Fruit fly (Drosophila melanogaster) whole organism, embryonic: Measurements from ENCODE around the gene Atg14.

Source experiments
- CG10209 ChIP-seq: fragments of 200-800 bp; sonication (Bioruptor generic); optimal IDR thresholded peaks from 3 replicates; lab custom pipeline; 2017; ENCODE audit warnings: missing biosample characterization, mild to moderate bottlenecking, missing genetic modification characterization, missing genetic modification reagents
- CG10274 ChIP-seq: fragments of 200-800 bp; sonication (Bioruptor generic); optimal IDR thresholded peaks from 3 replicates; lab custom pipeline; 2017; ENCODE audit warnings: missing biosample characterization, mild to moderate bottlenecking, missing genetic modification characterization
- CG10431 ChIP-seq: fragments of 200-800 bp; sonication (Bioruptor generic); optimal IDR thresholded peaks from 3 replicates; lab custom pipeline; 2018; ENCODE audit warnings: missing biosample characterization, mild to moderate bottlenecking, missing genetic modification characterization
- CG10565 ChIP-seq: fragments of 200-800 bp; sonication (Bioruptor generic); optimal IDR thresholded peaks from 3 replicates; lab custom pipeline; 2016; ENCODE audit warnings: missing biosample characterization, mild to moderate bottlenecking, missing genetic modification characterization
- CG13287 ChIP-seq: fragments of 200-800 bp; sonication (Bioruptor generic); IDR thresholded peaks from 2 replicates; pipeline ENCODE4 v1.3.6; 2022; ENCODE audit warnings: missing biosample characterization, missing genetic modification characterization; ENCODE audit not compliant: partially characterized antibody
- CG13624 ChIP-seq: fragments of 200-800 bp; sonication (Bioruptor generic); optimal IDR thresholded peaks from 2 replicates; lab custom pipeline; 2016; ENCODE audit warnings: missing biosample characterization, missing genetic modification characterization
- CG14014 ChIP-seq: fragments of 200-800 bp; sonication (Bioruptor generic); IDR thresholded peaks from 2 replicates; pipeline ENCODE4 v1.3.6; 2022; ENCODE audit warnings: missing biosample characterization, missing genetic modification characterization
- CG16779 ChIP-seq: fragments of 200-800 bp; sonication (Bioruptor generic); IDR thresholded peaks from 2 replicates; pipeline ENCODE4 v1.3.6; 2022; ENCODE audit warnings: missing biosample characterization, missing genetic modification characterization
- CG16863 ChIP-seq: fragments of 200-800 bp; sonication (Bioruptor generic); optimal IDR thresholded peaks from 3 replicates; lab custom pipeline; 2016; ENCODE audit warnings: missing biosample characterization, missing genetic modification characterization
- CG2129 ChIP-seq: fragments of 200-800 bp; sonication (Bioruptor generic); IDR thresholded peaks from 2 replicates; pipeline ENCODE4 v1.3.6; 2022; ENCODE audit warnings: missing biosample characterization, missing genetic modification characterization; ENCODE audit not compliant: partially characterized antibody
- CG2889 ChIP-seq: fragments of 200-800 bp; sonication (Bioruptor generic); IDR thresholded peaks from 3 replicates; pipeline ENCODE4 v1.3.6; 2022; ENCODE audit warnings: missing biosample characterization, missing genetic modification characterization
- CG33213 ChIP-seq: fragments of 200-800 bp; sonication (Bioruptor generic); optimal IDR thresholded peaks from 3 replicates; lab custom pipeline; 2016; ENCODE audit warnings: missing biosample characterization, missing genetic modification characterization
- CG3726 ChIP-seq: fragments of 200-800 bp; sonication (Bioruptor generic); IDR thresholded peaks from 3 replicates; pipeline ENCODE4, ENCODE4 v1.3.6; 2022; ENCODE audit warnings: missing biosample characterization, missing genetic modification characterization
- CG3847 ChIP-seq: fragments of 200-800 bp; sonication (Bioruptor generic); IDR thresholded peaks from 2 replicates; pipeline ENCODE4 v1.3.6; 2022; ENCODE audit warnings: missing biosample characterization, missing genetic modification characterization
- CG4707 ChIP-seq: fragments of 200-800 bp; sonication (Bioruptor generic); optimal IDR thresholded peaks from 2 replicates; lab custom pipeline; 2018; ENCODE audit warnings: missing biosample characterization, mild to moderate bottlenecking, missing genetic modification characterization, moderate library complexity
- CG5245 ChIP-seq: fragments of 200-800 bp; sonication (Bioruptor generic); optimal IDR thresholded peaks from 3 replicates; lab custom pipeline; 2016; ENCODE audit warnings: missing biosample characterization, missing genetic modification characterization
- CG7271 ChIP-seq: fragments of 200-800 bp; sonication (Bioruptor generic); optimal IDR thresholded peaks from 2 replicates; lab custom pipeline; 2018; ENCODE audit warnings: missing biosample characterization, mild to moderate bottlenecking, missing genetic modification characterization, moderate library complexity
- CG7987 ChIP-seq: fragments of 200-800 bp; sonication (Bioruptor generic); optimal IDR thresholded peaks from 2 replicates; lab custom pipeline; 2018; ENCODE audit warnings: missing biosample characterization, mild to moderate bottlenecking, missing genetic modification characterization, moderate library complexity
- CG8359 ChIP-seq: fragments of 200-800 bp; sonication (Bioruptor generic); optimal IDR thresholded peaks from 2 replicates; lab custom pipeline; 2017; ENCODE audit warnings: missing biosample characterization, mild to moderate bottlenecking, missing genetic modification characterization, borderline replicate concordance
- CG9727 ChIP-seq: fragments of 200-800 bp; sonication (Bioruptor generic); optimal IDR thresholded peaks from 3 replicates; lab custom pipeline; 2017; ENCODE audit warnings: missing biosample characterization, mild to moderate bottlenecking, missing genetic modification characterization
- E2f2 ChIP-seq: fragments of 200-800 bp; sonication (Bioruptor generic); IDR thresholded peaks from 2 replicates; pipeline ENCODE4 v1.3.6; 2022; ENCODE audit warnings: missing biosample characterization, missing genetic modification characterization
- Hey ChIP-seq: fragments of 200-800 bp; sonication (Bioruptor generic); optimal IDR thresholded peaks from 3 replicates; lab custom pipeline; 2018; ENCODE audit warnings: missing biosample characterization, mild to moderate bottlenecking, missing genetic modification characterization
- MBD-R2 ChIP-seq: fragments of 200-800 bp; sonication (Bioruptor generic); IDR thresholded peaks from 2 replicates; pipeline ENCODE4 v1.3.6; 2022; ENCODE audit warnings: missing biosample characterization, missing genetic modification characterization
- Nf-YC ChIP-seq: fragments of 200-800 bp; optimal IDR thresholded peaks from 3 replicates; lab custom pipeline; 2019; ENCODE audit warnings: missing biosample characterization, mild to moderate bottlenecking, missing genetic modification characterization, moderate library complexity
- Ptx1 ChIP-seq: fragments of 200-800 bp; sonication (Bioruptor generic); IDR thresholded peaks from 2 replicates; pipeline ENCODE4 v1.3.6; 2022; ENCODE audit warnings: missing biosample characterization, missing genetic modification characterization
- Six4 ChIP-seq: fragments of 200-800 bp; sonication (Bioruptor generic); optimal IDR thresholded peaks from 2 replicates; lab custom pipeline; 2016; ENCODE audit warnings: missing biosample characterization, missing genetic modification characterization
- Sox100B ChIP-seq: fragments of 200-800 bp; sonication (Bioruptor generic); optimal IDR thresholded peaks from 3 replicates; lab custom pipeline; 2018; ENCODE audit warnings: missing biosample characterization, mild to moderate bottlenecking, missing genetic modification characterization
- Tbp ChIP-seq: fragments of >200 bp; optimal IDR thresholded peaks from 2 replicates; lab custom pipeline; 2018; ENCODE audit warnings: missing biosample characterization, missing genetic modification characterization
- Trl ChIP-seq, 3 experiments: fragments of >200 bp in 2 of 3; fragments of 200-800 bp in 1 of 3; sonication (Bioruptor generic) in 1 of 3; optimal IDR thresholded peaks; 2 replicates in 1 of 3; 3 replicates in 2 of 3; lab custom pipeline; 2016 to 2017; ENCODE audit warnings: missing biosample characterization in 1 of 3, missing genetic modification characterization in 1 of 3
- Usf ChIP-seq: fragments of 200-800 bp; sonication (Bioruptor generic); optimal IDR thresholded peaks from 2 replicates; lab custom pipeline; 2017; ENCODE audit warnings: missing genotype, missing biosample characterization, missing genetic modification characterization
- Xbp1 ChIP-seq: fragments of 200-800 bp; sonication (Bioruptor generic); optimal IDR thresholded peaks from 3 replicates; lab custom pipeline; 2016; ENCODE audit warnings: missing biosample characterization, mild to moderate bottlenecking, missing genetic modification characterization
- YL-1 ChIP-seq: fragments of 200-800 bp; sonication (Bioruptor generic); optimal IDR thresholded peaks from 3 replicates; lab custom pipeline; 2017; ENCODE audit warnings: missing biosample characterization, mild to moderate bottlenecking, missing genetic modification characterization
- ato ChIP-seq: fragments of 200-800 bp; sonication (Bioruptor generic); IDR thresholded peaks from 2 replicates; pipeline ENCODE4 v1.3.6; 2022; ENCODE audit warnings: missing biosample characterization, missing genetic modification characterization; ENCODE audit not compliant: partially characterized antibody
- az2 ChIP-seq: fragments of 200-800 bp; sonication (Bioruptor generic); optimal IDR thresholded peaks from 3 replicates; lab custom pipeline; 2016; ENCODE audit warnings: missing biosample characterization, missing genetic modification characterization
- br ChIP-seq: fragments of >200 bp; optimal IDR thresholded peaks from 2 replicates; lab custom pipeline; 2017
- chm ChIP-seq: fragments of 200-800 bp; sonication (Bioruptor generic); IDR thresholded peaks from 2 replicates; pipeline ENCODE4 v1.3.6; 2022; ENCODE audit warnings: missing biosample characterization, missing genetic modification characterization
- corto ChIP-seq: fragments of 200-800 bp; sonication (Bioruptor generic); optimal IDR thresholded peaks from 2 replicates; lab custom pipeline; 2016; ENCODE audit warnings: missing biosample characterization, mild to moderate bottlenecking, missing genetic modification characterization, moderate library complexity
- dysf ChIP-seq: fragments of 200-800 bp; sonication (Bioruptor generic); IDR thresholded peaks from 3 replicates; pipeline ENCODE4 v1.3.6; 2022; ENCODE audit warnings: missing biosample characterization, missing genetic modification characterization
- esg ChIP-seq: fragments of 200-800 bp; sonication (Bioruptor generic); conservative IDR thresholded peaks from 2 replicates; pipeline ENCODE4 v1.3.6; 2022; ENCODE audit warnings: missing biosample characterization, missing genetic modification characterization
- grau ChIP-seq: fragments of 200-800 bp; optimal IDR thresholded peaks from 3 replicates; lab custom pipeline; 2019; ENCODE audit warnings: missing biosample characterization, mild to moderate bottlenecking, missing genetic modification characterization, moderate library complexity
- pita ChIP-seq: fragments of 200-800 bp; sonication (Bioruptor generic); optimal IDR thresholded peaks from 2 replicates; lab custom pipeline; 2017; ENCODE audit warnings: missing biosample characterization, mild to moderate bottlenecking, missing genetic modification characterization
- sens ChIP-seq: fragments of 200-800 bp; sonication (Bioruptor generic); peaks from one replicate; lab custom pipeline; 2016; ENCODE audit warnings: missing biosample characterization, missing genetic modification characterization
- sima ChIP-seq: fragments of 200-800 bp; sonication (Bioruptor generic); optimal IDR thresholded peaks from 2 replicates; lab custom pipeline; 2016; ENCODE audit warnings: missing biosample characterization, missing genetic modification characterization
- slp2 ChIP-seq: fragments of 200-800 bp; sonication (Bioruptor generic); optimal IDR thresholded peaks from 2 replicates; lab custom pipeline; 2016; ENCODE audit warnings: missing biosample characterization, missing genetic modification characterization
- sqz ChIP-seq: fragments of 200-800 bp; sonication (Bioruptor generic); optimal IDR thresholded peaks from 3 replicates; lab custom pipeline; 2018; ENCODE audit warnings: missing biosample characterization, mild to moderate bottlenecking, missing genetic modification characterization
- sr ChIP-seq: fragments of 200-800 bp; sonication (Bioruptor generic); IDR thresholded peaks from 3 replicates; pipeline ENCODE4 v1.3.6; 2022; ENCODE audit warnings: missing biosample characterization, missing genetic modification characterization
- tgo ChIP-seq: fragments of 200-800 bp; sonication (Bioruptor generic); IDR thresholded peaks from 3 replicates; pipeline ENCODE4 v1.3.6; 2022; ENCODE audit warnings: missing biosample characterization, missing genetic modification characterization
- trh ChIP-seq: fragments of 200-800 bp; sonication (Bioruptor generic); optimal IDR thresholded peaks from 2 replicates; lab custom pipeline; 2016; ENCODE audit warnings: missing biosample characterization, missing genetic modification characterization
- ttk ChIP-seq: fragments of 200-800 bp; sonication (Bioruptor generic); IDR thresholded peaks from 2 replicates; pipeline ENCODE4 v2.1.2; 2022; ENCODE audit warnings: missing biosample characterization, missing genetic modification characterization
- vfl ChIP-seq: fragments of 200-800 bp; sonication (Bioruptor generic); optimal IDR thresholded peaks from 2 replicates; lab custom pipeline; 2016; ENCODE audit warnings: missing biosample characterization, missing genetic modification characterization

The Atg14 gene

DNA sequence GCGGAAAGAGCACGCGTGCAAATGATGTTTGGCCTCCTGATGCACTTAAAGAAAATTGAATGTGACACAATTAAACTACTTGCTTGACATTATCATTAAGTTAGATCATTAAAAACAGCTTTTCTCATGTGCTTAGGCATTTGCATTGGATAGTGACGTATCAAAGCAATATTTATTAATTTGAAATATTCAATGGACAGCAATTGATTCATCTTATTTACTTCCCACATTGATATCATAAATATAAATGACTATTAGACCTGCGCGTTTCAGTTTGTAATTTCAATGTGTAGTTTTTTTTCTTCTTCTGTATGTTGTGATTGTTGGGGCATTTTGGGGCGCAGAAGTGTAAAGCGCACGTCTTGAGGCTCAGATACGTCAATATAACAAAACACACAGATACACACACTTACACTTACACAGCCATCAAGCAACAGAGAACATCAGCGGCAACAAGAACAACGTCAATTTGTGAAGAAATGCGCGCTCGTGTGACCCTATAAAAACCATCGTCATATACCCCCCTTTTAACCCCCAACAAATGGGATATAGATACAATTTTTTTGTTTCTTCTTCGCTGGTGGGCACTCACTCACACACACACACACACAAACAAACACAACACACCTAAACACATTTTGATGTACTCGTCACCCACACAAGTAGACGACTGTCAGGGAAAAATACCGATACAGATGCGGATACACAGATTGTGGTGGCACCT lies 27.1 kb upstream of the Atg14 start (continued):
- TF ChIP-seq Xbp1: peak; percentile 73
- peak; percentile 27; the same call in 1 of the 2 replicates for TF ChIP-seq E2f2 (GFP tag; lab: Robert Waterston, UW)
- TF ChIP-seq CG10431 (GFP tag; lab: Kevin White, UChicago): peak; percentile 2
- peak; percentile 32 for TF ChIP-seq sqz (GFP tag; lab: Kevin White, UChicago)
- peak; percentile 48 for TF ChIP-seq CG5245 (GFP tag; lab: Kevin White, UChicago)
- TF ChIP-seq br (lab: Kevin White, UChicago): no peak
- no peak for TF ChIP-seq sr (GFP tag; lab: Robert Waterston, UW)
- peak; percentile 10; the same call in 1 of the 2 replicates for TF ChIP-seq chm (GFP tag; lab: Robert Waterston, UW)
- 0 out of 3 replicates have a peak, but pooled peaks have one; percentile 37 for TF ChIP-seq CG3726
- no peak for TF ChIP-seq vfl (GFP tag; lab: Kevin White, UChicago)
- TF ChIP-seq Nf-YC (tag; lab: Kevin White, UChicago): peak; percentile 20
- TF ChIP-seq Usf: peak; percentile 20
- peak; percentile 68 for TF ChIP-seq CG10209 (GFP tag; lab: Kevin White, UChicago)
- 0 out of 2 replicates have a peak, but pooled peaks have one; percentile 9 for TF ChIP-seq MBD-R2 (GFP tag; lab: Robert Waterston, UW)
- no peak for TF ChIP-seq CG10565 (GFP tag; lab: Kevin White, UChicago)
- no peak for TF ChIP-seq CG7987 (GFP tag; lab: Kevin White, UChicago)
- TF ChIP-seq YL-1: peak; percentile 21
- TF ChIP-seq sima (GFP tag; lab: Kevin White, UChicago): no peak
- TF ChIP-seq CG7271 (tag; lab: Kevin White, UChicago): no peak
- peak in 1 of 2 experiments; percentile 1 for TF ChIP-seq Trl (optimal IDR thresholded peaks at IDR 0.05; lab: Kevin White, UChicago)
- TF ChIP-seq Trl (GFP tag; optimal IDR thresholded peaks at IDR 0.05; lab: Kevin White, UChicago): peak; percentile 34
- TF ChIP-seq sens (GFP tag; lab: Kevin White, UChicago): peak; percentile 92
- no peak for TF ChIP-seq CG13287 (GFP tag; lab: Robert Waterston, UW)
- no peak for TF ChIP-seq ato (GFP tag; lab: Robert Waterston, UW)
- TF ChIP-seq CG8359 (GFP tag; lab: Kevin White, UChicago): peak; percentile 23
- peak; percentile 77 for TF ChIP-seq Ptx1 (GFP tag; lab: Robert Waterston, UW)
- peak; percentile 77 for TF ChIP-seq dysf (GFP tag; lab: Robert Waterston, UW)
- peak; percentile 36 for TF ChIP-seq Six4 (GFP tag; lab: Kevin White, UChicago)
- TF ChIP-seq az2 (GFP tag; lab: Kevin White, UChicago): peak; percentile 67
- TF ChIP-seq CG2889 (GFP tag; lab: Robert Waterston, UW): no peak
- no peak for TF ChIP-seq pita (GFP tag; lab: Kevin White, UChicago)
- TF ChIP-seq CG16863 (GFP tag; lab: Kevin White, UChicago): peak; percentile 16
- TF ChIP-seq ttk: 0 out of 2 replicates have a peak, but pooled peaks have one; percentile 20
- TF ChIP-seq tgo (GFP tag; lab: Robert Waterston, UW): peak; percentile 70
- TF ChIP-seq CG16779 (GFP tag; lab: Robert Waterston, UW): no peak
- peak; percentile 37 for TF ChIP-seq slp2
- TF ChIP-seq corto (GFP tag; lab: Kevin White, UChicago): peak; percentile 2
- no peak for TF ChIP-seq Tbp
- TF ChIP-seq grau (tag; lab: Kevin White, UChicago): peak; percentile 75
- TF ChIP-seq esg (GFP tag; lab: Robert Waterston, UW): peak; percentile 62
- TF ChIP-seq CG10274 (GFP tag; lab: Kevin White, UChicago): peak; percentile 33
- peak; percentile 37 for TF ChIP-seq CG4707 (GFP tag; lab: Kevin White, UChicago)
- TF ChIP-seq Hey: no peak
- peak; percentile 8 for TF ChIP-seq trh (GFP tag; lab: Kevin White, UChicago)
- 0 out of 2 replicates have a peak, but pooled peaks have one; percentile 17 for TF ChIP-seq CG14014 (GFP tag; lab: Robert Waterston, UW)
- TF ChIP-seq CG13624 (GFP tag; lab: Kevin White, UChicago): peak; percentile 31
- TF ChIP-seq CG3847 (GFP tag; lab: Robert Waterston, UW): peak; percentile 57
- peak; percentile 38 for TF ChIP-seq CG33213 (GFP tag; lab: Kevin White, UChicago)
- TF ChIP-seq Sox100B (GFP tag; lab: Kevin White, UChicago): peak; percentile 78
- TF ChIP-seq CG9727 (GFP tag; lab: Kevin White, UChicago): peak; percentile 76
- no peak for TF ChIP-seq CG2129 (GFP tag; lab: Robert Waterston, UW)
